Worm (Caenorhabditis elegans): Measurements from ENCODE around the gene C44H9.5.

C44H9.5 gene

ce11 chrV:12895772-12896171, 46.1 kb upstream of the C44H9.5 start, which contains the start of gene ttbk-7:
ttbk-7 (minus strand) TSS chrV:12895872.
- no peak for TF ChIP-seq elt-3 (tag; optimal IDR thresholded peaks at IDR 0.05)
- TF ChIP-seq skn-1 (tag; optimal IDR thresholded peaks at IDR 0.05): no peak
- TF ChIP-seq dsc-1 (tag; optimal IDR thresholded peaks at IDR 0.05): peak; percentile 57

ce11 chrV:12885860-12886259, 36.2 kb upstream of the C44H9.5 start, which contains the start of gene glb-24:
glb-24 (minus strand) TSS chrV:12885960.
- no peak for TF ChIP-seq ztf-4 (tag; optimal IDR thresholded peaks at IDR 0.05)
- no peak for TF ChIP-seq zip-4 (GFP tag; optimal IDR thresholded peaks at IDR 0.05)
- no peak for TF ChIP-seq dsc-1 (tag; optimal IDR thresholded peaks at IDR 0.05)
- no peak for TF ChIP-seq fkh-4 (tag; optimal IDR thresholded peaks at IDR 0.05; ENCODE audit: borderline replicate concordance)
- TF ChIP-seq sup-37 (GFP tag; optimal IDR thresholded peaks at IDR 0.05): no peak
- TF ChIP-seq nhr-12 (tag; optimal IDR thresholded peaks at IDR 0.05): no peak
- TF ChIP-seq lin-35 (GFP tag; optimal IDR thresholded peaks at IDR 0.05): no peak
- TF ChIP-seq xbp-1 (tag; optimal IDR thresholded peaks at IDR 0.05): no peak
- TF ChIP-seq mep-1 (tag; optimal IDR thresholded peaks at IDR 0.05): no peak
- TF ChIP-seq fos-1 (tag; optimal IDR thresholded peaks at IDR 0.05): no peak
- TF ChIP-seq unc-86 (tag; optimal IDR thresholded peaks at IDR 0.05): no peak
- TF ChIP-seq irx-1 (tag; optimal IDR thresholded peaks at IDR 0.05): no peak
- no peak for TF ChIP-seq hlh-17 (GFP tag; optimal IDR thresholded peaks at IDR 0.05; ENCODE audit: borderline replicate concordance)
- no peak for TF ChIP-seq sox-4 (tag; optimal IDR thresholded peaks at IDR 0.05)

- no peak for TF ChIP-seq lin-35 (GFP tag; optimal IDR thresholded peaks at IDR 0.05)
- no peak for TF ChIP-seq sox-4 (tag; optimal IDR thresholded peaks at IDR 0.05)
- no peak for TF ChIP-seq efl-1 (optimal IDR thresholded peaks at IDR 0.05)
- peak in 1 of 2 experiments; percentile 63 for TF ChIP-seq efl-1 (GFP tag; optimal IDR thresholded peaks at IDR 0.05 in 1 of 2)
Measured at ce11 chrV:12882370-12882769, 32.7 kb upstream of the C44H9.5 start.

- TF ChIP-seq nhr-85 (tag) (no peak), efl-1 (optimal IDR thresholded peaks at IDR 0.05) (no peak), efl-1 (GFP tag; optimal IDR thresholded peaks at IDR 0.05 in 1 of 2) (peak in 1 of 2 experiments; percentile 85)
Measured at ce11 chrV:12881396-12881795, 31.7 kb upstream of the C44H9.5 start.

- TF ChIP-seq blmp-1 (tag; optimal IDR thresholded peaks at IDR 0.05): peak; percentile 51
- TF ChIP-seq F16B12.6 (tag; optimal IDR thresholded peaks at IDR 0.05): no peak
Measured at ce11 chrV:12879349-12879748, 29.7 kb upstream of the C44H9.5 start.

- TF ChIP-seq ceh-90 (tag; optimal IDR thresholded peaks at IDR 0.05) (no peak), fkh-8 (tag; optimal IDR thresholded peaks at IDR 0.05) (no peak), nhr-85 (tag) (no peak), jun-1 (tag; optimal IDR thresholded peaks at IDR 0.05) (no peak), lin-15B (tag; optimal IDR thresholded peaks at IDR 0.05) (no peak)
Measured at ce11 chrV:12877579-12877978, 27.9 kb upstream of the C44H9.5 start.

- TF ChIP-seq elt-2 (tag; optimal IDR thresholded peaks at IDR 0.05): peak; percentile 71
- TF ChIP-seq lin-35 (GFP tag; optimal IDR thresholded peaks at IDR 0.05): peak in 1 of 2 experiments; percentile 40
- no peak for TF ChIP-seq tlp-1 (tag; optimal IDR thresholded peaks at IDR 0.05)
- TF ChIP-seq nhr-20 (tag; optimal IDR thresholded peaks at IDR 0.05): peak; percentile 2
Measured at ce11 chrV:12876708-12877107, 27.0 kb upstream of the C44H9.5 start.

ce11 chrV:12875850-12876249, 26.2 kb upstream of the C44H9.5 start:
- TF ChIP-seq nhr-85 (tag): peak; percentile 52
- TF ChIP-seq mef-2 (tag; optimal IDR thresholded peaks at IDR 0.05): no peak
- TF ChIP-seq lsy-2 (tag; optimal IDR thresholded peaks at IDR 0.05): no peak
- TF ChIP-seq lin-14 (GFP tag; optimal IDR thresholded peaks at IDR 0.05): no peak
- TF ChIP-seq blmp-1 (tag; optimal IDR thresholded peaks at IDR 0.05): peak; percentile 89
- no peak for TF ChIP-seq ztf-11 (tag; optimal IDR thresholded peaks at IDR 0.05)
- no peak for TF ChIP-seq ces-1 (GFP tag; optimal IDR thresholded peaks at IDR 0.05)
- no peak for TF ChIP-seq nhr-76 (tag; optimal IDR thresholded peaks at IDR 0.05)
- TF ChIP-seq nhr-11 (tag; optimal IDR thresholded peaks at IDR 0.05): no peak
- TF ChIP-seq jun-1 (tag; optimal IDR thresholded peaks at IDR 0.05): no peak
- no peak for TF ChIP-seq lin-13 (GFP tag; optimal IDR thresholded peaks at IDR 0.05)
- no peak for TF ChIP-seq skn-1 (tag; optimal IDR thresholded peaks at IDR 0.05)
- no peak for TF ChIP-seq snpc-4 (tag; optimal IDR thresholded peaks at IDR 0.05)
- TF ChIP-seq C04F5.9 (tag; optimal IDR thresholded peaks at IDR 0.05): no peak
- TF ChIP-seq pqm-1 (tag; optimal IDR thresholded peaks at IDR 0.05): no peak

Data from whole organism, L1 larva.